Worm (Caenorhabditis elegans) whole organism, L2 larva: ENCODE measurements around the gene erl-1.

ENCODE experiments used
- R02D3.7 ChIP-seq: fragments of 150-350 bp; optimal IDR thresholded peaks from 2 replicates; lab custom pipeline; 2014; ENCODE audit warnings: missing biosample characterization, missing genetic modification characterization
- snpc-4 ChIP-seq: fragments of 150-350 bp; optimal IDR thresholded peaks from 2 replicates; lab custom pipeline; 2014; ENCODE audit warnings: missing biosample characterization, missing genetic modification characterization

ce11 chrIV:12274365-12274764 is 13.4 kb upstream of the erl-1 start:
- TF ChIP-seq snpc-4 (tag; lab: Kevin White, UChicago): no peak
- TF ChIP-seq R02D3.7: no peak
